Worm (Caenorhabditis elegans) whole organism, L2 larva: ENCODE data around the gene kin-2.
A peak's percentile ranks its signal among the peaks of the same experiment; 100 is the strongest.

Experiments
- C34F6.9 ChIP-seq: fragments of 150-350 bp; optimal IDR thresholded peaks from 2 replicates; lab custom pipeline; 2014; ENCODE audit warnings: missing biosample characterization, missing genetic modification characterization
- F13H6.1 ChIP-seq: sonication (generic microtip); optimal IDR thresholded peaks from 2 replicates; lab custom pipeline; 2016; ENCODE audit warnings: missing genetic modification characterization, missing compliant biosample characterization
- R02D3.7 ChIP-seq: fragments of 150-350 bp; optimal IDR thresholded peaks from 2 replicates; lab custom pipeline; 2014; ENCODE audit warnings: missing biosample characterization, missing genetic modification characterization
- Y55F3AM.14 ChIP-seq: fragments of 200-800 bp; sonication (Bioruptor generic); optimal IDR thresholded peaks from 2 replicates; lab custom pipeline; 2018; ENCODE audit warnings: mild to moderate bottlenecking, missing genetic modification characterization, missing compliant biosample characterization
- ZK546.5 ChIP-seq: sonication (generic microtip); optimal IDR thresholded peaks from 2 replicates; lab custom pipeline; 2017; ENCODE audit warnings: missing biosample characterization, missing genetic modification characterization
- aly-2 ChIP-seq: fragments of 150-350 bp; optimal IDR thresholded peaks from 2 replicates; lab custom pipeline; 2014; ENCODE audit warnings: missing biosample characterization, missing genetic modification characterization
- ama-1 ChIP-seq: fragments of 150-350 bp; optimal IDR thresholded peaks from 2 replicates; lab custom pipeline; 2018; ENCODE audit warnings: inconsistent platforms
- blmp-1 ChIP-seq: sonication (generic microtip); optimal IDR thresholded peaks from 2 replicates; lab custom pipeline; 2017; ENCODE audit warnings: missing genetic modification characterization, mild to moderate bottlenecking, missing compliant biosample characterization, antibody characterized with exemption, moderate library complexity; ENCODE audit not compliant: insufficient read depth
- ceh-16 ChIP-seq: fragments of 150-350 bp; optimal IDR thresholded peaks from 2 replicates; lab custom pipeline; 2014; ENCODE audit warnings: missing biosample characterization, missing genetic modification characterization
- ceh-82 ChIP-seq: fragments of 150-350 bp; optimal IDR thresholded peaks from 2 replicates; lab custom pipeline; 2014; ENCODE audit warnings: missing biosample characterization, missing genetic modification characterization
- crh-2 ChIP-seq: sonication (generic microtip); optimal IDR thresholded peaks from 2 replicates; lab custom pipeline; 2017; ENCODE audit warnings: missing biosample characterization, missing genetic modification characterization
- dmd-4 ChIP-seq: sonication (generic microtip); optimal IDR thresholded peaks from 2 replicates; lab custom pipeline; 2017; ENCODE audit warnings: missing biosample characterization, missing genetic modification characterization
- egl-27 ChIP-seq: sonication (generic microtip); optimal IDR thresholded peaks from 3 replicates; lab custom pipeline; 2017; ENCODE audit warnings: missing biosample characterization, missing genetic modification reagents, missing genetic modification characterization
- elt-1 ChIP-seq: fragments of 150-350 bp; optimal IDR thresholded peaks from 2 replicates; lab custom pipeline; 2014; ENCODE audit warnings: missing biosample characterization, missing genetic modification characterization
- elt-3 ChIP-seq: sonication (generic microtip); optimal IDR thresholded peaks from 2 replicates; lab custom pipeline; 2017; ENCODE audit warnings: missing biosample characterization, missing genetic modification characterization
- gmeb-1 ChIP-seq: fragments of 150-350 bp; optimal IDR thresholded peaks from 2 replicates; lab custom pipeline; 2014; ENCODE audit warnings: missing biosample characterization, missing genetic modification characterization
- lin-13 ChIP-seq: fragments of 150-350 bp; optimal IDR thresholded peaks from 2 replicates; lab custom pipeline; 2014; ENCODE audit warnings: missing biosample characterization, missing genetic modification reagents, missing genetic modification characterization
- lin-39 ChIP-seq: fragments of 150-350 bp; optimal IDR thresholded peaks from 2 replicates; lab custom pipeline; 2014; ENCODE audit warnings: missing biosample characterization, missing genetic modification reagents, missing genetic modification characterization
- lsy-2 ChIP-seq, 2 experiments: fragments of 150-350 bp in 1 of 2; sonication (generic microtip) in 1 of 2; optimal IDR thresholded peaks; 2 replicates each; lab custom pipeline; 2014 to 2017; ENCODE audit warnings: missing biosample characterization in 2 of 2, missing genetic modification characterization in 2 of 2
- mab-5 ChIP-seq: fragments of 150-350 bp; optimal IDR thresholded peaks from 2 replicates; lab custom pipeline; 2014; ENCODE audit warnings: missing biosample characterization, missing genetic modification characterization
- mdl-1 ChIP-seq, 2 experiments: fragments of 150-350 bp in 1 of 2; sonication (generic microtip) in 1 of 2; optimal IDR thresholded peaks; 2 replicates each; lab custom pipeline; 2017; ENCODE audit warnings: missing biosample characterization in 2 of 2, missing genetic modification characterization in 2 of 2
- nhr-10 ChIP-seq: sonication (generic microtip); optimal IDR thresholded peaks from 2 replicates; lab custom pipeline; 2017; ENCODE audit warnings: missing biosample characterization, missing genetic modification characterization
- nhr-11 ChIP-seq: fragments of 150-350 bp; optimal IDR thresholded peaks from 2 replicates; lab custom pipeline; 2014; ENCODE audit warnings: missing biosample characterization, missing genetic modification characterization
- nhr-129 ChIP-seq: fragments of 150-350 bp; optimal IDR thresholded peaks from 2 replicates; lab custom pipeline; 2014; ENCODE audit warnings: missing biosample characterization, missing genetic modification characterization
- nhr-21 ChIP-seq: fragments of 150-350 bp; optimal IDR thresholded peaks from 2 replicates; lab custom pipeline; 2014; ENCODE audit warnings: missing biosample characterization, missing genetic modification characterization
- nhr-23 ChIP-seq: fragments of 150-350 bp; optimal IDR thresholded peaks from 2 replicates; lab custom pipeline; 2014; ENCODE audit warnings: missing biosample characterization, missing genetic modification reagents, missing genetic modification characterization
- nhr-25 ChIP-seq: fragments of 150-350 bp; sonication (generic microtip); optimal IDR thresholded peaks from 3 replicates; lab custom pipeline; 2014; ENCODE audit warnings: missing biosample characterization, missing genetic modification characterization
- nhr-6 ChIP-seq: fragments of 150-350 bp; optimal IDR thresholded peaks from 2 replicates; lab custom pipeline; 2014; ENCODE audit warnings: missing biosample characterization, missing genetic modification characterization
- nhr-77 ChIP-seq: fragments of 150-350 bp; optimal IDR thresholded peaks from 2 replicates; lab custom pipeline; 2014; ENCODE audit warnings: missing biosample characterization, missing genetic modification characterization
- peb-1 ChIP-seq: fragments of 150-350 bp; optimal IDR thresholded peaks from 2 replicates; lab custom pipeline; 2014; ENCODE audit warnings: missing biosample characterization, missing genetic modification characterization
- sem-4 ChIP-seq: fragments of 150-350 bp; optimal IDR thresholded peaks from 2 replicates; lab custom pipeline; 2014; ENCODE audit warnings: missing biosample characterization, missing genetic modification reagents, missing genetic modification characterization
- skn-1 ChIP-seq: sonication (generic microtip); optimal IDR thresholded peaks from 2 replicates; lab custom pipeline; 2017; ENCODE audit warnings: missing biosample characterization, missing genetic modification characterization
- sma-3 ChIP-seq: sonication (generic microtip); optimal IDR thresholded peaks from 2 replicates; lab custom pipeline; 2016; ENCODE audit warnings: missing genetic modification reagents, missing genetic modification characterization, missing compliant biosample characterization
- sma-9 ChIP-seq, 2 experiments: fragments of 150-350 bp in 1 of 2; sonication (generic microtip) in 1 of 2; optimal IDR thresholded peaks; 2 replicates each; lab custom pipeline; 2014 to 2016; ENCODE audit warnings: missing genetic modification characterization in 2 of 2, mild to moderate bottlenecking in 1 of 2, missing biosample characterization in 1 of 2, missing compliant biosample characterization in 1 of 2, missing genetic modification reagents in 1 of 2, moderate library complexity in 1 of 2
- snpc-4 ChIP-seq: fragments of 150-350 bp; optimal IDR thresholded peaks from 2 replicates; lab custom pipeline; 2014; ENCODE audit warnings: missing biosample characterization, missing genetic modification characterization
- unc-39 ChIP-seq: fragments of 150-350 bp; optimal IDR thresholded peaks from 2 replicates; lab custom pipeline; 2014; ENCODE audit warnings: missing biosample characterization, missing genetic modification characterization
- unc-62 ChIP-seq: fragments of 150-350 bp; optimal IDR thresholded peaks from 2 replicates; lab custom pipeline; 2014; ENCODE audit warnings: missing biosample characterization, missing genetic modification reagents, missing genetic modification characterization
- zag-1 ChIP-seq: fragments of 150-350 bp; optimal IDR thresholded peaks from 2 replicates; lab custom pipeline; 2014; ENCODE audit warnings: missing biosample characterization, missing genetic modification characterization
- ztf-1 ChIP-seq: fragments of 200-800 bp; sonication (Bioruptor generic); conservative IDR thresholded peaks from 2 replicates; pipeline ENCODE4 v1.3.6; 2022; ENCODE audit warnings: missing genetic modification characterization, missing compliant biosample characterization
- ztf-11 ChIP-seq: sonication (generic microtip); optimal IDR thresholded peaks from 2 replicates; lab custom pipeline; 2017; ENCODE audit warnings: missing biosample characterization, missing genetic modification characterization
- ztf-4 ChIP-seq: fragments of 150-350 bp; optimal IDR thresholded peaks from 2 replicates; lab custom pipeline; 2014; ENCODE audit warnings: missing biosample characterization, missing genetic modification characterization

The kin-2 gene

DNA sequence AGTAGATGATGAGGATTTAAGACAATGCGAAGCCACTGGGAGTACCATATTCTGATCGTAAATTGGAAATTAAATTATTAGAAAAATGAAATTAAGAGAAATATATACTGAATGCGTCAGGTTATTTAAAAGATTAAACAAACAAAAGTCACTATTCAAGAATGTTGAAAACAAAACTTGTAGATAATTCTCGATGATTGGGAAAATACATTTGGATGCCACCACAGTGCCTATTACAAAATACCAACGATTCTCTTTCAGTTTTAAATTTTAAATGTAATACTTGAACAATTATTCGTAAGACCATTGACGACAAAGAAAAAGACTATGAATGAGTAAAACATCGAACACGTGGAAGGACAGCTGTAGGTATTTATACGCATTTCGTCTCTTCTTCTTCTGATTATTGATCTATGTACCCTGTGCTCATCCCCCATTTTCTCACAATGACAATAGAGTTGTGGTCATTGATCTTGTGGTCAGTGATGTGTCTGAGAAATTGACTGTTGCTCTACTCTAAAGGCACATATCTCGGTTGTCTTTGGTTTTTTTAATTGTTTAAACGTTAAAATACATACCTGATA lies 42.3 kb upstream of the kin-2 start, which contains the start of gene C09B8.4:
Gene C09B8.4, minus strand, starts transcription at position 51 of the 584 bp plus-strand sequence.
- TF ChIP-seq lsy-2 (tag; optimal IDR thresholded peaks at IDR 0.05; lab: Kevin White, UChicago) (peak in 1 of 2 experiments; percentile 26), ztf-4 (tag; lab: Kevin White, UChicago) (no peak), crh-2 (tag; lab: Kevin White, UChicago) (peak; percentile 13), nhr-129 (peak; percentile 61), unc-39 (tag; lab: Kevin White, UChicago) (no peak), F13H6.1 (peak; percentile 65), mab-5 (tag; lab: Kevin White, UChicago) (no peak), sma-9 (GFP tag; optimal IDR thresholded peaks at IDR 0.05; lab: Kevin White, UChicago) (peak; percentile 71), sma-9 (tag; optimal IDR thresholded peaks at IDR 0.05; lab: Kevin White, UChicago) (no peak)
- TF ChIP-seq, all 48 proteins: peak for 5

DNA sequence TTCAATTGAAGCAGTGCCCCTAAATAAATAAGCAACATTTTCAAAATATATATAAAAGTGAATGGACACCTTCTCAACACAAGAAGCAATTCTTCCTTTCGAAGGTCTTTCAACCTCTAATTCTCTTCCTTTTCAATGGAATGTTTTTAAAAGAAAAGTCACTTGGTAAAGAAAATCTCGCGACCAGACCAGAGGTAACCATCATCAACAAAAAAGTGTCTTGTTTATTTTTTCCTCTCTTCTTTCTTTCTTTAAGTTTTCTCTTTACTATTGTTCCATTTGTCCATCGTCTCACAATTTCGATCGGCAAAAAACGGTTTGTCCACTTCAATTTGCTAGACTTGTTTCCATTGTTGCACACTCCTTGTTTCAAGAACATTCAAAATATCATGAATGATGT lies 37.4 kb upstream of the kin-2 start, which contains the start of gene C09B8.8:
Gene C09B8.8, plus strand, starts transcription at position 397 of the 400 bp plus-strand sequence.
- TF ChIP-seq nhr-11 (no peak), nhr-25 (peak; percentile 35), lin-13 (no peak), elt-3 (no peak)

DNA sequence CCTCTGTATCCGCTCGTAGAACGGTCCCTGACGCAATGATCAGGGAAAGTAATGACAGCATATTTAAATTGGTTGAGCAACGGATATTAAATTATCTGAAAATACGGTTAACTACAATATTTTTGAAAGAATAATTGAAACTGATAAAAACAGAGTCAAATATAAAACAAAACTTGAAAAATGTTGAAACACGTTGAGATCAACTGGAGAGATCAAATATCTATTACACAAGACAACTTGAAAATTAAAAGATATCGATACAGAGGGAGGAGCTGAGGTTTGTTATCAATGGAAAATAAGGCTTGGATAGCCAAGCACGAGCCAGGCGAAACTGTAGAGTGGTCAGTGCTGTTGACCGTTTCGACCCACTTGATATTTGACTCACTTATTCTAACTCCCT lies 32.9 kb upstream of the kin-2 start, which contains the start of gene C09B8.3:
Gene C09B8.3, minus strand, starts transcription at position 101 of the 400 bp plus-strand sequence.
- TF ChIP-seq gmeb-1 (tag; lab: Kevin White, UChicago): no peak
- no peak for TF ChIP-seq lin-13
- no peak for TF ChIP-seq aly-2 (tag; lab: Kevin White, UChicago)
- TF ChIP-seq unc-39 (tag; lab: Kevin White, UChicago): no peak
- TF ChIP-seq blmp-1 (tag; lab: Kevin White, UChicago): no peak
- TF ChIP-seq unc-62: no peak
- TF ChIP-seq egl-27: no peak
- TF ChIP-seq lsy-2 (tag; optimal IDR thresholded peaks at IDR 0.05; lab: Kevin White, UChicago): no peak
- TF ChIP-seq nhr-23 (tag; lab: Kevin White, UChicago): no peak
- TF ChIP-seq mab-5 (tag; lab: Kevin White, UChicago): no peak
- TF ChIP-seq ama-1 (lab: Kevin White, UChicago): no peak
- no peak for TF ChIP-seq nhr-10 (tag; lab: Kevin White, UChicago)
- no peak for TF ChIP-seq ztf-11 (tag; lab: Kevin White, UChicago)
- TF ChIP-seq nhr-77 (tag; lab: Kevin White, UChicago): no peak
- TF ChIP-seq nhr-25: no peak
- TF ChIP-seq C34F6.9 (tag; lab: Kevin White, UChicago): no peak
- no peak for TF ChIP-seq dmd-4 (tag; lab: Kevin White, UChicago)
- TF ChIP-seq ceh-16 (tag; lab: Kevin White, UChicago): no peak
- no peak for TF ChIP-seq ZK546.5
- TF ChIP-seq Y55F3AM.14 (GFP tag; lab: Kevin White, UChicago): no peak

DNA sequence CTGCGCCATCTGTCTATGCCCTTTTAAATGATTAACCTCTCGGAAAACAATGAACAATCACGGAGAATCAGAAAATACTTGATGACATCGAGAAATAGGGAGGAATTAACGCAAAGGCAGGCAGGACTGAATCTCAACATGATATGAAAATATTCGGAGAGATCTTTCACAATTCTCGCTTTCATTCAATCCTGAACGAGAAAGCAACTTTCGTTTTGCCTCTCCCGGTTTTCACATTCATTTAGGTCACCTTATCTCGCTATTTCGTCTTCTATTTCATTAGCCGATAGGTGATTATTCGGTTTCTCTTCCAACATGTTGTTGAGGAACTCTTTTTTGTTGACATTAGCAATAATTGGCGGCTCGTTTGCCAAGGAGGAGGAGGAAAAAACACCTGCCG lies 26.7 kb upstream of the kin-2 start:
- TF ChIP-seq nhr-21 (tag; lab: Kevin White, UChicago) (peak; percentile 7), blmp-1 (tag; lab: Kevin White, UChicago) (peak; percentile 47), ztf-1 (GFP tag; lab: Robert Waterston, UW) (no peak)

DNA sequence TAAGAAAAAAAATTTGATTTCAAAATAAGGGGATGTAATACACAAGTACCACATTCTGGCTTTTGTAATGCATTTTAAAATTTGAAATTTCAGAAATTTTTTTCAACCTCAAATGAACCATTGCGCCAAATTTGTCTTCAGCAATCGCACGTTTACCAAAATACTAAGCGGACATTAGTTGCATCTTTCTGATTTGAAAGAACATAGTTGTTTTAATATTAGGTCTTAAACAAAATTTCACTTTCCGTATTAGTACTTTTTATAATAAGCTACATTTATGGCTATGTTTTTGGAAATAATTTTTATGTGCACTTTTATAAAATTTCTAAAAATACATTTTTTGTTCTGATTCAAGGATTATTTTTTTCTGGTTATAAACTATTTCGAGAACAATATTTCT lies 26.2 kb upstream of the kin-2 start, which contains the start of gene sups-1:
Gene sups-1, plus strand, starts transcription at position 301 of the 400 bp plus-strand sequence.
- no peak for TF ChIP-seq elt-1 (tag; lab: Kevin White, UChicago)
- TF ChIP-seq peb-1: no peak
- no peak for TF ChIP-seq zag-1 (tag; lab: Kevin White, UChicago)
- TF ChIP-seq R02D3.7 (tag; lab: Kevin White, UChicago): no peak
- no peak for TF ChIP-seq blmp-1 (tag; lab: Kevin White, UChicago)
- no peak for TF ChIP-seq skn-1 (tag; lab: Kevin White, UChicago)
- no peak for TF ChIP-seq lsy-2 (tag; optimal IDR thresholded peaks at IDR 0.05; lab: Kevin White, UChicago)
- no peak for TF ChIP-seq ztf-11 (tag; lab: Kevin White, UChicago)
- TF ChIP-seq Y55F3AM.14 (GFP tag; lab: Kevin White, UChicago): no peak
- TF ChIP-seq mab-5 (tag; lab: Kevin White, UChicago): no peak
- TF ChIP-seq unc-39 (tag; lab: Kevin White, UChicago): no peak
- TF ChIP-seq mdl-1 (tag; optimal IDR thresholded peaks at IDR 0.05; lab: Kevin White, UChicago): no peak
- no peak for TF ChIP-seq sem-4
- TF ChIP-seq ceh-82 (tag; lab: Kevin White, UChicago): no peak
- no peak for TF ChIP-seq lin-39
- no peak for TF ChIP-seq ZK546.5
- TF ChIP-seq sma-3 (GFP tag; lab: Kevin White, UChicago): no peak
- no peak for TF ChIP-seq nhr-6 (tag; lab: Kevin White, UChicago)
- TF ChIP-seq nhr-77 (tag; lab: Kevin White, UChicago): no peak
- TF ChIP-seq snpc-4: no peak
- TF ChIP-seq, all 48 proteins: peak for 0
